1 fruit fly cellular context compared by ENCODE assay signal in genomic region chr3R:15803502-15804461, dm6.
TF ChIP-seq lines count a peak whose summit lies in the region.

Gene alpha-Man-IIb, plus strand, starts transcription at chr3R:15804248.

TF ChIP-seq in whole organism, embryonic, 481 proteins besides CTCF, POLR2A, EP300 and RAD21 (continued from another document and continues in another):
- TF ChIP-seq abd-A (tag; optimal IDR thresholded peaks at IDR 0.05; lab: Kevin White, UChicago), result peak; percentile 80
- TF ChIP-seq Bteb2 (GFP tag; optimal IDR thresholded peaks at IDR 0.05; lab: Kevin White, UChicago), result no peak
- peak; percentile 9 for TF ChIP-seq mirr (GFP tag; optimal IDR thresholded peaks at IDR 0.05; lab: Kevin White, UChicago)
- no peak for TF ChIP-seq D19A (tag; optimal IDR thresholded peaks at IDR 0.05; lab: Kevin White, UChicago)
- peak; percentile 92 for TF ChIP-seq onecut (GFP tag; IDR thresholded peaks at IDR 0.05; lab: Robert Waterston, UW)
- TF ChIP-seq sna (GFP tag; IDR thresholded peaks at IDR 0.05; lab: Robert Waterston, UW; ENCODE audit: partially characterized antibody), result peak; percentile 89
- peak; percentile 33 for TF ChIP-seq CG12391 (tag; optimal IDR thresholded peaks at IDR 0.05; lab: Kevin White, UChicago)
- no peak for TF ChIP-seq Spps (tag; optimal IDR thresholded peaks at IDR 0.05; lab: Kevin White, UChicago)
- TF ChIP-seq CG8089 (GFP tag; optimal IDR thresholded peaks at IDR 0.05; lab: Kevin White, UChicago), result no peak
- no peak for TF ChIP-seq CG11093 (GFP tag; IDR thresholded peaks at IDR 0.05; lab: Robert Waterston, UW)
- no peak for TF ChIP-seq yki (optimal IDR thresholded peaks at IDR 0.05; lab: Kevin White, UChicago)
- TF ChIP-seq Rx (GFP tag; IDR thresholded peaks at IDR 0.05; lab: Robert Waterston, UW), result no peak
- peak; percentile 19 for TF ChIP-seq CHES-1-like (GFP tag; optimal IDR thresholded peaks at IDR 0.05; lab: Kevin White, UChicago)
- TF ChIP-seq CG8924 (tag; optimal IDR thresholded peaks at IDR 0.05; lab: Kevin White, UChicago), result peak; percentile 56
- TF ChIP-seq CG11560 (tag; IDR thresholded peaks at IDR 0.05; lab: Robert Waterston, UW), result peak; percentile 98
- TF ChIP-seq Oaz (GFP tag; IDR thresholded peaks at IDR 0.05; lab: Robert Waterston, UW), result no peak
- no peak for TF ChIP-seq fru (optimal IDR thresholded peaks at IDR 0.05; lab: Kevin White, UChicago)
- no peak for TF ChIP-seq her (GFP tag; optimal IDR thresholded peaks at IDR 0.05; lab: Kevin White, UChicago)
- TF ChIP-seq CG6689 (GFP tag; IDR thresholded peaks at IDR 0.05; lab: Robert Waterston, UW), result no peak
- TF ChIP-seq CG6272 (GFP tag; IDR thresholded peaks at IDR 0.05; lab: Robert Waterston, UW), result no peak
- TF ChIP-seq az2 (GFP tag; optimal IDR thresholded peaks at IDR 0.05; lab: Kevin White, UChicago), result no peak
- TF ChIP-seq twi (tag; optimal IDR thresholded peaks at IDR 0.05; lab: Kevin White, UChicago), result peak; percentile 23
- TF ChIP-seq CG33213 (GFP tag; optimal IDR thresholded peaks at IDR 0.05; lab: Kevin White, UChicago), result peak; percentile 42
- TF ChIP-seq en (GFP tag; optimal IDR thresholded peaks at IDR 0.05; lab: Kevin White, UChicago), result no peak
- no peak for TF ChIP-seq CG2875 (GFP tag; optimal IDR thresholded peaks at IDR 0.05; lab: Kevin White, UChicago)
- TF ChIP-seq CG17359 (tag; optimal IDR thresholded peaks at IDR 0.05; lab: Kevin White, UChicago), result peak; percentile 23
- TF ChIP-seq CG7928 (GFP tag; optimal IDR thresholded peaks at IDR 0.05; lab: Kevin White, UChicago), result no peak
- TF ChIP-seq oc (tag; optimal IDR thresholded peaks at IDR 0.05; lab: Kevin White, UChicago), result peak; percentile 28
- no peak for TF ChIP-seq Gsc (GFP tag; IDR thresholded peaks at IDR 0.05; lab: Robert Waterston, UW)
- TF ChIP-seq CG14710 (tag; optimal IDR thresholded peaks at IDR 0.05; lab: Kevin White, UChicago), result peak; percentile 48
- peak; percentile 31 for TF ChIP-seq Meics (GFP tag; optimal IDR thresholded peaks at IDR 0.05; lab: Kevin White, UChicago)
- TF ChIP-seq CG17361 (GFP tag; IDR thresholded peaks at IDR 0.05; lab: Robert Waterston, UW), result peak; percentile 43; the same call in 2 of the 3 replicates
- no peak for TF ChIP-seq kni (GFP tag; optimal IDR thresholded peaks at IDR 0.05; lab: Kevin White, UChicago)
- TF ChIP-seq tna (GFP tag; IDR thresholded peaks at IDR 0.05; lab: Robert Waterston, UW; ENCODE audit: partially characterized antibody), result peak; percentile 66
- no peak for TF ChIP-seq pb (GFP tag; optimal IDR thresholded peaks at IDR 0.05; lab: Kevin White, UChicago)
- no peak for TF ChIP-seq ac (GFP tag; optimal IDR thresholded peaks at IDR 0.05; lab: Kevin White, UChicago)
- no peak for TF ChIP-seq wdn (GFP tag; IDR thresholded peaks at IDR 0.05; lab: Robert Waterston, UW)
- TF ChIP-seq NC2α (GFP tag; optimal IDR thresholded peaks at IDR 0.05; lab: Kevin White, UChicago), result no peak
- TF ChIP-seq E2f1 (GFP tag; IDR thresholded peaks at IDR 0.05; lab: Robert Waterston, UW), result no peak
- TF ChIP-seq CG8388 (GFP tag; optimal IDR thresholded peaks at IDR 0.05; lab: Kevin White, UChicago), result no peak
- no peak for TF ChIP-seq CG9609 (GFP tag; optimal IDR thresholded peaks at IDR 0.05; lab: Kevin White, UChicago)
- TF ChIP-seq wor (GFP tag; IDR thresholded peaks at IDR 0.05; lab: Robert Waterston, UW), result no peak
- TF ChIP-seq crol (GFP tag; IDR thresholded peaks at IDR 0.05; lab: Robert Waterston, UW), result no peak
- no peak for TF ChIP-seq ap (GFP tag; IDR thresholded peaks at IDR 0.05; lab: Robert Waterston, UW)
- no peak for TF ChIP-seq Mes4 (GFP tag; optimal IDR thresholded peaks at IDR 0.05; lab: Kevin White, UChicago)
- no peak for TF ChIP-seq D (optimal IDR thresholded peaks at IDR 0.05; lab: Kevin White, UChicago)
- no peak for TF ChIP-seq D (GFP tag; optimal IDR thresholded peaks at IDR 0.05; lab: Kevin White, UChicago)
- no peak for TF ChIP-seq CG17802 (tag; optimal IDR thresholded peaks at IDR 0.05; lab: Kevin White, UChicago)
- TF ChIP-seq CG1233 (GFP tag; optimal IDR thresholded peaks at IDR 0.05; lab: Kevin White, UChicago), result peak; percentile 6
- peak; percentile 79 for TF ChIP-seq Bgb (GFP tag; IDR thresholded peaks at IDR 0.05; lab: Robert Waterston, UW; ENCODE audit: partially characterized antibody)
- no peak for TF ChIP-seq Oli (tag; optimal IDR thresholded peaks at IDR 0.05; lab: Kevin White, UChicago)
- TF ChIP-seq so (GFP tag; IDR thresholded peaks at IDR 0.05; lab: Robert Waterston, UW), result no peak
- TF ChIP-seq gem (tag; optimal IDR thresholded peaks at IDR 0.05; lab: Kevin White, UChicago), result no peak
- no peak for TF ChIP-seq CG3065 (GFP tag; optimal IDR thresholded peaks at IDR 0.05; lab: Kevin White, UChicago)
- no peak for TF ChIP-seq pita (GFP tag; optimal IDR thresholded peaks at IDR 0.05; lab: Kevin White, UChicago)
- TF ChIP-seq fd102C (GFP tag; optimal IDR thresholded peaks at IDR 0.05; lab: Kevin White, UChicago), result no peak
- TF ChIP-seq Hand (GFP tag; optimal IDR thresholded peaks at IDR 0.05; lab: Kevin White, UChicago), result no peak
- no peak for TF ChIP-seq pan (optimal IDR thresholded peaks at IDR 0.05; lab: Kevin White, UChicago)
- TF ChIP-seq pan (GFP tag; optimal IDR thresholded peaks at IDR 0.05 in 1 of 2, IDR thresholded peaks at IDR 0.05 in 1 of 2), result peak in 1 of 2 experiments; percentile 48
- no peak for TF ChIP-seq B-H1 (GFP tag; IDR thresholded peaks at IDR 0.05; lab: Robert Waterston, UW)
- TF ChIP-seq pros (GFP tag; optimal IDR thresholded peaks at IDR 0.05; lab: Kevin White, UChicago), result no peak
- peak; percentile 25 for TF ChIP-seq CG17385 (GFP tag; optimal IDR thresholded peaks at IDR 0.05; lab: Kevin White, UChicago)
- TF ChIP-seq corto (GFP tag; optimal IDR thresholded peaks at IDR 0.05; lab: Kevin White, UChicago), result no peak
- TF ChIP-seq psq (GFP tag; optimal IDR thresholded peaks at IDR 0.05; lab: Kevin White, UChicago), result no peak
- TF ChIP-seq TFAM (GFP tag; optimal IDR thresholded peaks at IDR 0.05; lab: Kevin White, UChicago), result no peak
- TF ChIP-seq CG10431 (GFP tag; optimal IDR thresholded peaks at IDR 0.05; lab: Kevin White, UChicago), result no peak
- TF ChIP-seq CG3726 (GFP tag; IDR thresholded peaks at IDR 0.05; lab: Robert Waterston, UW), result no peak
- TF ChIP-seq Doc3 (GFP tag; IDR thresholded peaks at IDR 0.05; lab: Robert Waterston, UW; ENCODE audit: partially characterized antibody), result peak; percentile 92
- no peak for TF ChIP-seq trh (GFP tag; optimal IDR thresholded peaks at IDR 0.05; lab: Kevin White, UChicago)
- no peak for TF ChIP-seq Taf1 (GFP tag; IDR thresholded peaks at IDR 0.05; lab: Robert Waterston, UW)
- TF ChIP-seq B-H2 (GFP tag; optimal IDR thresholded peaks at IDR 0.05; lab: Kevin White, UChicago), result no peak
- TF ChIP-seq pho (GFP tag; optimal IDR thresholded peaks at IDR 0.05; lab: Kevin White, UChicago), result no peak
- no peak for TF ChIP-seq CG8765 (GFP tag; IDR thresholded peaks at IDR 0.05; lab: Robert Waterston, UW)
- peak; percentile 30 for TF ChIP-seq ems (GFP tag; optimal IDR thresholded peaks at IDR 0.05; lab: Kevin White, UChicago)
- no peak for TF ChIP-seq Dfd (GFP tag; optimal IDR thresholded peaks at IDR 0.05; lab: Kevin White, UChicago)
- no peak for TF ChIP-seq Sox100B (GFP tag; optimal IDR thresholded peaks at IDR 0.05; lab: Kevin White, UChicago)
- TF ChIP-seq nmo (GFP tag; optimal IDR thresholded peaks at IDR 0.05; lab: Kevin White, UChicago), result peak; percentile 45
- TF ChIP-seq Poxn (GFP tag; IDR thresholded peaks at IDR 0.05; lab: Robert Waterston, UW), result no peak
- TF ChIP-seq emc (GFP tag; optimal IDR thresholded peaks at IDR 0.05; lab: Kevin White, UChicago), result no peak
- no peak for TF ChIP-seq CG16863 (GFP tag; optimal IDR thresholded peaks at IDR 0.05; lab: Kevin White, UChicago)
- peak; percentile 80 for TF ChIP-seq vnd (GFP tag; IDR thresholded peaks at IDR 0.05; lab: Robert Waterston, UW; ENCODE audit: partially characterized antibody)
- peak; percentile 52 for TF ChIP-seq CG12299 (tag; optimal IDR thresholded peaks at IDR 0.05; lab: Kevin White, UChicago)
- TF ChIP-seq Hmx (GFP tag; optimal IDR thresholded peaks at IDR 0.05; lab: Kevin White, UChicago), result no peak
- TF ChIP-seq lov (optimal IDR thresholded peaks at IDR 0.05; lab: Kevin White, UChicago), result no peak
- TF ChIP-seq lov (GFP tag; IDR thresholded peaks at IDR 0.05; lab: Robert Waterston, UW), result peak; percentile 51; the same call in 1 of the 3 replicates
- no peak for TF ChIP-seq Atf3 (GFP tag; optimal IDR thresholded peaks at IDR 0.05; lab: Kevin White, UChicago)
- peak; percentile 62 for TF ChIP-seq Dref (GFP tag; IDR thresholded peaks at IDR 0.05; lab: Robert Waterston, UW)
- no peak for TF ChIP-seq CG1602 (GFP tag; optimal IDR thresholded peaks at IDR 0.05; lab: Kevin White, UChicago)
- TF ChIP-seq Hey (tag; optimal IDR thresholded peaks at IDR 0.05; lab: Kevin White, UChicago), result no peak
- no peak; the same call in 1 of the 2 replicates for TF ChIP-seq chm (GFP tag; IDR thresholded peaks at IDR 0.05; lab: Robert Waterston, UW)
- no peak for TF ChIP-seq pum (GFP tag; optimal IDR thresholded peaks at IDR 0.05; lab: Kevin White, UChicago)
- peak; percentile 53 for TF ChIP-seq CG1603 (tag; optimal IDR thresholded peaks at IDR 0.05; lab: Kevin White, UChicago)
- no peak for TF ChIP-seq CG16815 (GFP tag; optimal IDR thresholded peaks at IDR 0.05; lab: Kevin White, UChicago)
- no peak for TF ChIP-seq dm (GFP tag; optimal IDR thresholded peaks at IDR 0.05; lab: Kevin White, UChicago)
- TF ChIP-seq CG4282 (GFP tag; optimal IDR thresholded peaks at IDR 0.05; lab: Kevin White, UChicago), result no peak
- TF ChIP-seq HmgZ (tag; optimal IDR thresholded peaks at IDR 0.05; lab: Kevin White, UChicago), result peak; percentile 65
- no peak for TF ChIP-seq gcm (GFP tag; optimal IDR thresholded peaks at IDR 0.05; lab: Kevin White, UChicago)
- peak; percentile 12; the same call in 1 of the 2 replicates for TF ChIP-seq CG10366 (GFP tag; IDR thresholded peaks at IDR 0.05; lab: Robert Waterston, UW)
- TF ChIP-seq Myb (GFP tag; optimal IDR thresholded peaks at IDR 0.05; lab: Kevin White, UChicago), result peak; percentile 59
- TF ChIP-seq CG13123 (GFP tag; optimal IDR thresholded peaks at IDR 0.05; lab: Kevin White, UChicago), result no peak
- TF ChIP-seq CG10321 (GFP tag; IDR thresholded peaks at IDR 0.05; lab: Robert Waterston, UW), result no peak
- peak; percentile 93 for TF ChIP-seq E2f2 (GFP tag; IDR thresholded peaks at IDR 0.05; lab: Robert Waterston, UW)
- TF ChIP-seq Usf (GFP tag; optimal IDR thresholded peaks at IDR 0.05; lab: Kevin White, UChicago), result no peak
- TF ChIP-seq Chrac-16 (GFP tag; optimal IDR thresholded peaks at IDR 0.05; lab: Kevin White, UChicago), result no peak
- no peak for TF ChIP-seq CG18011 (GFP tag; optimal IDR thresholded peaks at IDR 0.05; lab: Kevin White, UChicago)
- TF ChIP-seq CG18262 (tag; optimal IDR thresholded peaks at IDR 0.05; lab: Kevin White, UChicago), result no peak
- TF ChIP-seq dmrt11E (tag; optimal IDR thresholded peaks at IDR 0.05; lab: Kevin White, UChicago), result no peak
- no peak for TF ChIP-seq Dip3 (GFP tag; optimal IDR thresholded peaks at IDR 0.05; lab: Kevin White, UChicago)
- peak; percentile 62; the same call in 1 of the 2 replicates for TF ChIP-seq CG42726 (GFP tag; IDR thresholded peaks at IDR 0.05; lab: Robert Waterston, UW; ENCODE audit: partially characterized antibody)
- no peak for TF ChIP-seq fd3F (GFP tag; optimal IDR thresholded peaks at IDR 0.05; lab: Kevin White, UChicago)
- peak; percentile 7 for TF ChIP-seq Tbp (GFP tag; optimal IDR thresholded peaks at IDR 0.05; lab: Kevin White, UChicago)
- TF ChIP-seq CG10543 (GFP tag; optimal IDR thresholded peaks at IDR 0.05; lab: Kevin White, UChicago), result no peak
- no peak for TF ChIP-seq CG4404 (GFP tag; IDR thresholded peaks at IDR 0.05; lab: Robert Waterston, UW)
- TF ChIP-seq CG4820 (GFP tag; optimal IDR thresholded peaks at IDR 0.05; lab: Kevin White, UChicago), result peak; percentile 20
- TF ChIP-seq Kr (GFP tag; optimal IDR thresholded peaks at IDR 0.05; lab: Kevin White, UChicago), result no peak
- TF ChIP-seq Ptx1 (GFP tag; IDR thresholded peaks at IDR 0.05; lab: Robert Waterston, UW), result peak; percentile 31; the same call in 1 of the 2 replicates
- no peak for TF ChIP-seq Ravus (GFP tag; IDR thresholded peaks at IDR 0.05; lab: Robert Waterston, UW)
- no peak for TF ChIP-seq CG12744 (GFP tag; optimal IDR thresholded peaks at IDR 0.05; lab: Kevin White, UChicago)
- no peak for TF ChIP-seq cad (GFP tag; optimal IDR thresholded peaks at IDR 0.05; lab: Kevin White, UChicago)
- no peak for TF ChIP-seq lola (GFP tag; optimal IDR thresholded peaks at IDR 0.05; lab: Kevin White, UChicago)
- no peak for TF ChIP-seq ash1 (GFP tag; optimal IDR thresholded peaks at IDR 0.05; lab: Kevin White, UChicago)
- peak; percentile 91 for TF ChIP-seq CG13287 (GFP tag; IDR thresholded peaks at IDR 0.05; lab: Robert Waterston, UW; ENCODE audit: partially characterized antibody)
- TF ChIP-seq CG17912 (GFP tag; optimal IDR thresholded peaks at IDR 0.05; lab: Kevin White, UChicago), result no peak
- peak; percentile 75 for TF ChIP-seq pzg (GFP tag; optimal IDR thresholded peaks at IDR 0.05; lab: Kevin White, UChicago)
- no peak for TF ChIP-seq vfl (GFP tag; optimal IDR thresholded peaks at IDR 0.05; lab: Kevin White, UChicago)
- TF ChIP-seq CG15601 (tag; optimal IDR thresholded peaks at IDR 0.05; lab: Kevin White, UChicago), result no peak
- TF ChIP-seq Scr (GFP tag; IDR thresholded peaks at IDR 0.05; lab: Robert Waterston, UW; ENCODE audit: partially characterized antibody), result peak; percentile 89
- TF ChIP-seq nom (GFP tag; optimal IDR thresholded peaks at IDR 0.05; lab: Kevin White, UChicago), result peak; percentile 17
- no peak for TF ChIP-seq slp2 (GFP tag; optimal IDR thresholded peaks at IDR 0.05; lab: Kevin White, UChicago)
- TF ChIP-seq pfk (GFP tag; optimal IDR thresholded peaks at IDR 0.05; lab: Kevin White, UChicago), result no peak
- TF ChIP-seq gt (GFP tag; IDR thresholded peaks at IDR 0.05; lab: Robert Waterston, UW), result no peak
- no peak for TF ChIP-seq ro (GFP tag; IDR thresholded peaks at IDR 0.05; lab: Robert Waterston, UW)
- no peak for TF ChIP-seq cas (GFP tag; IDR thresholded peaks at IDR 0.05; lab: Robert Waterston, UW)
- TF ChIP-seq knrl (GFP tag; IDR thresholded peaks at IDR 0.05; lab: Robert Waterston, UW; ENCODE audit: partially characterized antibody), result peak; percentile 83; the same call in 2 of the 3 replicates
- TF ChIP-seq salm (tag; optimal IDR thresholded peaks at IDR 0.05; lab: Kevin White, UChicago), result no peak
- peak; percentile 74; the same call in 2 of the 3 replicates for TF ChIP-seq CG2199 (GFP tag; IDR thresholded peaks at IDR 0.05; lab: Robert Waterston, UW)
- no peak for TF ChIP-seq Gug (GFP tag; IDR thresholded peaks at IDR 0.05; lab: Robert Waterston, UW)
